Fruit fly (Drosophila melanogaster): ENCODE data around the gene mub.

DNA sequence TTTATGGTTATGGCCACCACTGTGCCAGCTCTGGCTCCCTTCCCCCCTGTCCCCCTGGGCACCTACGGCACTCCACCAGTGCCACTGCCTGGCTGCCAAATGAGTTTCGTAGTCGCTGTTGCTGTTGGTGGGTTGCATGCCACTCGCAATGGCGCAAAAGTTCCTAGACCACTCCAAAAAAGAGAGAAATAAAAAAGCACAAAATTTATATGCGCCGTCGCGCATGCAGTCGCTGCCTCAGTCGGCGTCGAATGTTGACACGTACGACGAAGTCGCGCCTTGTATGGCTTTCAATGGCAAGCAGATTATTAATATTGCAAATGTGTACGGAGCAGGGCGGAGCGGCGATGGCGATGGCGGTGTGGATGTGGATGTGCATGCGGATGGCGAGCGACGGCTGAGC, 49.1 kb downstream of the mub start:
- TF ChIP-seq CG7045 (GFP tag; optimal IDR thresholded peaks at IDR 0.05) (no peak), toe (GFP tag; optimal IDR thresholded peaks at IDR 0.05) (no peak), cic (GFP tag; optimal IDR thresholded peaks at IDR 0.05) (no peak), CG33017 (tag; optimal IDR thresholded peaks at IDR 0.05) (no peak), Crg-1 (GFP tag; optimal IDR thresholded peaks at IDR 0.05) (no peak), kay (GFP tag; ENCODE audit: borderline replicate concordance) (no peak), ovo (GFP tag; optimal IDR thresholded peaks at IDR 0.05) (no peak)

All from whole organism, adult.